Fruit fly (Drosophila melanogaster): Measurements from ENCODE around the gene CG6813.

dm6 chr3R:11606679-11607078 is 19.8 kb downstream of the CG6813 start:
- TF ChIP-seq CG6276 (GFP tag; optimal IDR thresholded peaks at IDR 0.05) (peak; percentile 58), acj6 (GFP tag; optimal IDR thresholded peaks at IDR 0.05) (peak; percentile 8), Eip78C (GFP tag) (peak; percentile 44)

All from whole organism, prepupa.